Worm (Caenorhabditis elegans) whole organism, early embryonic: Measurements from ENCODE around the gene sri-32.

Experiments
- B0310.2 ChIP-seq: sonication (generic microtip); optimal IDR thresholded peaks from 2 replicates; lab custom pipeline; 2016; ENCODE audit warnings: mild to moderate bottlenecking, missing genetic modification characterization, missing compliant biosample characterization
- F13C5.2 ChIP-seq: sonication (generic microtip); optimal IDR thresholded peaks from 2 replicates; lab custom pipeline; 2017; ENCODE audit warnings: mild to moderate bottlenecking, missing genetic modification characterization, inconsistent platforms, missing compliant biosample characterization
- ama-1 ChIP-seq: fragments of 150-350 bp; optimal IDR thresholded peaks from 2 replicates; lab custom pipeline; 2014
- ceh-13 ChIP-seq: fragments of 200-800 bp; sonication (Bioruptor generic); optimal IDR thresholded peaks from 2 replicates; lab custom pipeline; 2018; ENCODE audit warnings: mild to moderate bottlenecking, missing genetic modification characterization, missing compliant biosample characterization
- ceh-36 ChIP-seq: sonication (generic microtip); optimal IDR thresholded peaks from 2 replicates; lab custom pipeline; 2016; ENCODE audit warnings: missing genetic modification characterization, inconsistent platforms, missing compliant biosample characterization
- ets-7 ChIP-seq: sonication (generic microtip); optimal IDR thresholded peaks from 2 replicates; lab custom pipeline; 2016; ENCODE audit warnings: missing genotype, missing genetic modification characterization, missing compliant biosample characterization
- flt-1 ChIP-seq: fragments of 200-800 bp; sonication (Bioruptor generic); IDR thresholded peaks from 2 replicates; pipeline ENCODE4 v1.3.6; 2022; ENCODE audit warnings: missing genetic modification characterization, missing compliant biosample characterization
- hmbx-1 ChIP-seq: sonication (generic microtip); optimal IDR thresholded peaks from 2 replicates; lab custom pipeline; 2016; ENCODE audit warnings: mild to moderate bottlenecking, missing genetic modification characterization, missing compliant biosample characterization
- hmg-4 ChIP-seq: fragments of 200-800 bp; sonication (Bioruptor generic); optimal IDR thresholded peaks from 2 replicates; lab custom pipeline; 2018; ENCODE audit warnings: mild to moderate bottlenecking, missing genetic modification characterization, missing compliant biosample characterization
- hnd-1 ChIP-seq: sonication (generic microtip); optimal IDR thresholded peaks from 2 replicates; lab custom pipeline; 2016; ENCODE audit warnings: missing genetic modification characterization, missing compliant biosample characterization
- pes-1 ChIP-seq: fragments of 200-800 bp; sonication (Bioruptor generic); IDR thresholded peaks from 2 replicates; pipeline ENCODE4 v1.3.6; 2022; ENCODE audit warnings: missing genetic modification reagents, missing genetic modification characterization, missing compliant biosample characterization
- scrt-1 ChIP-seq: fragments of 200-800 bp; sonication (Bioruptor generic); IDR thresholded peaks from 2 replicates; pipeline ENCODE4 v1.3.6; 2022; ENCODE audit warnings: missing genetic modification characterization, missing compliant biosample characterization
- tbx-11 ChIP-seq: fragments of 200-800 bp; sonication (Bioruptor generic); IDR thresholded peaks from 2 replicates; pipeline ENCODE4 v1.3.6; 2022; ENCODE audit warnings: missing genetic modification characterization, missing compliant biosample characterization

ce11 chrII:3145842-3146241 is 8.4 kb downstream of the sri-32 start, which contains the start of gene T10D4.15:
- TF ChIP-seq hnd-1 (tag; lab: Kevin White, UChicago): no peak
- no peak for TF ChIP-seq tbx-11 (GFP tag; lab: Robert Waterston, UW)
- no peak for TF ChIP-seq scrt-1
- no peak for TF ChIP-seq hmg-4
- no peak for TF ChIP-seq ama-1 (lab: Kevin White, UChicago)
- no peak for TF ChIP-seq flt-1
- no peak for TF ChIP-seq ets-7 (tag; lab: Kevin White, UChicago)
- TF ChIP-seq ceh-36: no peak
- no peak for TF ChIP-seq pes-1 (GFP tag; lab: Robert Waterston, UW)
- no peak for TF ChIP-seq ceh-13 (GFP tag; lab: Kevin White, UChicago)
- no peak for TF ChIP-seq F13C5.2 (tag; lab: Kevin White, UChicago)
- TF ChIP-seq hmbx-1 (tag; lab: Kevin White, UChicago): no peak
- TF ChIP-seq B0310.2: no peak
